Worm (Caenorhabditis elegans) whole organism, L1 larva: ENCODE measurements around the gene F47G9.6.

Experiments used
- C34B4.2 ChIP-seq: sonication (generic microtip); optimal IDR thresholded peaks from 2 replicates; lab custom pipeline; 2017; ENCODE audit warnings: mild to moderate bottlenecking, missing genetic modification characterization, missing compliant biosample characterization
- Y116A8C.19 ChIP-seq: sonication (generic microtip); optimal IDR thresholded peaks from 2 replicates; lab custom pipeline; 2016; ENCODE audit warnings: missing compliant biosample characterization, missing genetic modification characterization, borderline replicate concordance
- aly-2 ChIP-seq: fragments of 150-350 bp; optimal IDR thresholded peaks from 2 replicates; lab custom pipeline; 2014; ENCODE audit warnings: missing biosample characterization, missing genetic modification characterization
- ama-1 ChIP-seq: fragments of 150-350 bp; optimal IDR thresholded peaks from 2 replicates; lab custom pipeline; 2014
- blmp-1 ChIP-seq: fragments of 150-350 bp; optimal IDR thresholded peaks from 2 replicates; lab custom pipeline; 2014; ENCODE audit warnings: missing biosample characterization, missing genetic modification characterization
- ceh-90 ChIP-seq: sonication (generic microtip); optimal IDR thresholded peaks from 2 replicates; lab custom pipeline; 2016; ENCODE audit warnings: missing genetic modification characterization, missing compliant biosample characterization
- ces-1 ChIP-seq: fragments of 150-350 bp; optimal IDR thresholded peaks from 2 replicates; lab custom pipeline; 2014; ENCODE audit warnings: missing biosample characterization, missing genetic modification reagents, missing genetic modification characterization
- dsc-1 ChIP-seq: sonication (generic microtip); optimal IDR thresholded peaks from 2 replicates; lab custom pipeline; 2016; ENCODE audit warnings: mild to moderate bottlenecking, missing genetic modification characterization, missing compliant biosample characterization
- efl-3 ChIP-seq: fragments of 200-800 bp; sonication (Bioruptor generic); optimal IDR thresholded peaks from 2 replicates; lab custom pipeline; 2018; ENCODE audit warnings: mild to moderate bottlenecking, missing genetic modification characterization, missing compliant biosample characterization
- egl-27 ChIP-seq, 2 experiments: fragments of 150-350 bp in 1 of 2; sonication (generic microtip); optimal IDR thresholded peaks; 3 replicates each; lab custom pipeline; 2017 to 2018; ENCODE audit warnings: missing biosample characterization in 2 of 2, missing genetic modification characterization in 2 of 2, missing genetic modification reagents in 2 of 2
- ets-5 ChIP-seq: fragments of 200-800 bp; sonication (Bioruptor generic); IDR thresholded peaks from 2 replicates; pipeline ENCODE4 v1.3.6; 2022; ENCODE audit warnings: missing genetic modification characterization, missing compliant biosample characterization
- fkh-10 ChIP-seq: sonication (generic microtip); optimal IDR thresholded peaks from 2 replicates; lab custom pipeline; 2017; ENCODE audit warnings: missing biosample characterization, missing genetic modification reagents, missing genetic modification characterization
- fkh-4 ChIP-seq: sonication (generic microtip); optimal IDR thresholded peaks from 2 replicates; lab custom pipeline; 2016; ENCODE audit warnings: missing compliant biosample characterization, missing genetic modification characterization, borderline replicate concordance
- fos-1 ChIP-seq: fragments of 150-350 bp; optimal IDR thresholded peaks from 2 replicates; lab custom pipeline; 2014; ENCODE audit warnings: missing biosample characterization, missing genetic modification characterization
- grh-1 ChIP-seq: fragments of 200-800 bp; sonication (Bioruptor generic); IDR thresholded peaks from 2 replicates; pipeline ENCODE4 v1.3.6; 2022; ENCODE audit warnings: missing genetic modification reagents, missing genetic modification characterization, missing compliant biosample characterization
- hlh-17 ChIP-seq: fragments of 200-800 bp; sonication (Bioruptor generic); optimal IDR thresholded peaks from 2 replicates; lab custom pipeline; 2018; ENCODE audit warnings: missing genetic modification characterization, mild to moderate bottlenecking, missing compliant biosample characterization, moderate library complexity, borderline replicate concordance
- hlh-4 ChIP-seq: sonication (generic microtip); optimal IDR thresholded peaks from 2 replicates; lab custom pipeline; 2016; ENCODE audit warnings: mild to moderate bottlenecking, missing genetic modification characterization, missing compliant biosample characterization
- jun-1 ChIP-seq: fragments of 150-350 bp; optimal IDR thresholded peaks from 2 replicates; lab custom pipeline; 2014; ENCODE audit warnings: missing biosample characterization, missing genetic modification reagents, missing genetic modification characterization
- lin-14 ChIP-seq: fragments of 200-800 bp; sonication (Bioruptor generic); optimal IDR thresholded peaks from 2 replicates; lab custom pipeline; 2018; ENCODE audit warnings: mild to moderate bottlenecking, missing genetic modification characterization, moderate library complexity, missing compliant biosample characterization
- lin-15B ChIP-seq: fragments of 150-350 bp; sonication (generic microtip); optimal IDR thresholded peaks from 3 replicates; lab custom pipeline; 2014; ENCODE audit warnings: missing biosample characterization, missing genetic modification characterization
- lin-35 ChIP-seq, 2 experiments: fragments of 150-350 bp; optimal IDR thresholded peaks; 2 replicates each; lab custom pipeline; 2014; ENCODE audit warnings: missing biosample characterization in 2 of 2, missing genetic modification characterization in 2 of 2, missing genetic modification reagents in 2 of 2
- lsy-2 ChIP-seq, 2 experiments: fragments of 150-350 bp; optimal IDR thresholded peaks; 2 replicates each; lab custom pipeline; 2014; ENCODE audit warnings: missing biosample characterization in 2 of 2, missing genetic modification characterization in 2 of 2
- mdl-1 ChIP-seq, 2 experiments: fragments of 150-350 bp; optimal IDR thresholded peaks; 2 replicates each; lab custom pipeline; 2014 to 2017; ENCODE audit warnings: missing biosample characterization in 2 of 2, missing genetic modification characterization in 2 of 2, inconsistent platforms in 1 of 2
- mep-1 ChIP-seq: fragments of 150-350 bp; optimal IDR thresholded peaks from 2 replicates; lab custom pipeline; 2014; ENCODE audit warnings: missing biosample characterization, missing genetic modification characterization
- nhr-11 ChIP-seq: fragments of 150-350 bp; optimal IDR thresholded peaks from 2 replicates; lab custom pipeline; 2014; ENCODE audit warnings: missing biosample characterization, missing genetic modification characterization
- nhr-20 ChIP-seq: sonication (generic microtip); optimal IDR thresholded peaks from 2 replicates; lab custom pipeline; 2016; ENCODE audit warnings: mild to moderate bottlenecking, missing genetic modification characterization, missing compliant biosample characterization
- nhr-237 ChIP-seq: fragments of 150-350 bp; optimal IDR thresholded peaks from 2 replicates; lab custom pipeline; 2014; ENCODE audit warnings: missing biosample characterization, missing genetic modification characterization
- nhr-47 ChIP-seq: sonication (generic microtip); optimal IDR thresholded peaks from 2 replicates; lab custom pipeline; 2016; ENCODE audit warnings: mild to moderate bottlenecking, missing genetic modification characterization, moderate library complexity, missing compliant biosample characterization
- nhr-71 ChIP-seq: sonication (generic microtip); optimal IDR thresholded peaks from 2 replicates; lab custom pipeline; 2016; ENCODE audit warnings: mild to moderate bottlenecking, missing genetic modification characterization, moderate library complexity, missing compliant biosample characterization
- nhr-84 ChIP-seq: sonication (generic microtip); optimal IDR thresholded peaks from 2 replicates; lab custom pipeline; 2017; ENCODE audit warnings: missing biosample characterization, missing genetic modification characterization
- nhr-85 ChIP-seq: sonication (generic microtip); peaks from one replicate; lab custom pipeline; 2016; ENCODE audit warnings: missing genetic modification characterization, inconsistent platforms, missing compliant biosample characterization
- rnt-1 ChIP-seq: sonication (generic microtip); optimal IDR thresholded peaks from 2 replicates; lab custom pipeline; 2016; ENCODE audit warnings: mild to moderate bottlenecking, missing genetic modification characterization, moderate library complexity, missing compliant biosample characterization
- skn-1 ChIP-seq: fragments of 150-350 bp; optimal IDR thresholded peaks from 2 replicates; lab custom pipeline; 2014; ENCODE audit warnings: missing biosample characterization, missing genetic modification characterization
- sptf-1 ChIP-seq: fragments of 150-350 bp; optimal IDR thresholded peaks from 2 replicates; lab custom pipeline; 2014; ENCODE audit warnings: missing biosample characterization, missing genetic modification characterization
- tlp-1 ChIP-seq: fragments of 150-350 bp; optimal IDR thresholded peaks from 2 replicates; lab custom pipeline; 2014; ENCODE audit warnings: missing biosample characterization, missing genetic modification characterization
- unc-130 ChIP-seq: fragments of 150-350 bp; optimal IDR thresholded peaks from 2 replicates; lab custom pipeline; 2017; ENCODE audit warnings: missing biosample characterization, missing genetic modification characterization, inconsistent platforms
- unc-62 ChIP-seq: fragments of 150-350 bp; optimal IDR thresholded peaks from 2 replicates; lab custom pipeline; 2014; ENCODE audit warnings: missing biosample characterization, missing genetic modification reagents, missing genetic modification characterization
- unc-98 ChIP-seq: fragments of 200-800 bp; sonication (Bioruptor generic); IDR thresholded peaks from 2 replicates; pipeline ENCODE4 v1.3.6; 2022; ENCODE audit warnings: missing genetic modification characterization, missing compliant biosample characterization
- vab-15 ChIP-seq: sonication (generic microtip); optimal IDR thresholded peaks from 2 replicates; lab custom pipeline; 2017; ENCODE audit warnings: missing genotype, mild to moderate bottlenecking, missing genetic modification characterization, missing compliant biosample characterization
- zag-1 ChIP-seq: fragments of 150-350 bp; optimal IDR thresholded peaks from 2 replicates; lab custom pipeline; 2014; ENCODE audit warnings: missing biosample characterization, missing genetic modification characterization

The F47G9.6 gene

ce11 chrV:11354264-11354663 is 25.1 kb downstream of the F47G9.6 start:
- no peak for TF ChIP-seq fkh-4 (tag; lab: Kevin White, UChicago)
- no peak for TF ChIP-seq blmp-1 (tag; lab: Kevin White, UChicago)
- TF ChIP-seq nhr-47, result no peak
- TF ChIP-seq vab-15 (tag; lab: Kevin White, UChicago), result no peak
- TF ChIP-seq sptf-1, result no peak
- no peak for TF ChIP-seq hlh-17 (GFP tag; lab: Kevin White, UChicago)
- TF ChIP-seq fkh-10 (GFP tag; lab: Kevin White, UChicago), result peak; percentile 12
- no peak for TF ChIP-seq egl-27 (tag; optimal IDR thresholded peaks at IDR 0.05; lab: Kevin White, UChicago)
- TF ChIP-seq mep-1 (tag; lab: Kevin White, UChicago), result no peak
- TF ChIP-seq fos-1 (tag; lab: Kevin White, UChicago), result no peak
- TF ChIP-seq C34B4.2 (tag; lab: Kevin White, UChicago), result no peak
- no peak for TF ChIP-seq lin-15B (tag; lab: Kevin White, UChicago)
- TF ChIP-seq hlh-4 (tag; lab: Kevin White, UChicago), result no peak
- TF ChIP-seq unc-130 (tag; lab: Kevin White, UChicago), result no peak
- no peak for TF ChIP-seq nhr-11 (tag; lab: Kevin White, UChicago)
- peak; percentile 3 for TF ChIP-seq ces-1 (GFP tag; lab: Kevin White, UChicago)
- TF ChIP-seq jun-1 (tag; lab: Kevin White, UChicago), result no peak
- peak; percentile 56 for TF ChIP-seq lin-14 (GFP tag; lab: Kevin White, UChicago)
- no peak for TF ChIP-seq rnt-1 (tag; lab: Kevin White, UChicago)
- TF ChIP-seq nhr-85 (tag; lab: Kevin White, UChicago), result no peak
- TF ChIP-seq zag-1 (tag; lab: Kevin White, UChicago), result no peak
- no peak for TF ChIP-seq nhr-71 (tag; lab: Kevin White, UChicago)
- TF ChIP-seq nhr-237 (tag; lab: Kevin White, UChicago), result no peak
- TF ChIP-seq unc-62, result no peak

ce11 chrV:11363575-11363974 is 34.4 kb downstream of the F47G9.6 start:
- TF ChIP-seq efl-3 (GFP tag; lab: Kevin White, UChicago), result no peak

ce11 chrV:11366129-11366528 is 36.9 kb downstream of the F47G9.6 start, which contains the start of gene dop-5:
Gene dop-5 (minus strand): TSS chrV:11366229.
- TF ChIP-seq grh-1 (GFP tag; lab: Robert Waterston, UW) (no peak), nhr-11 (tag; lab: Kevin White, UChicago) (no peak), lsy-2 (tag; optimal IDR thresholded peaks at IDR 0.05; lab: Kevin White, UChicago) (no peak), mdl-1 (tag; optimal IDR thresholded peaks at IDR 0.05; lab: Kevin White, UChicago) (no peak), lin-35 (GFP tag; optimal IDR thresholded peaks at IDR 0.05; lab: Kevin White, UChicago) (no peak), tlp-1 (tag; lab: Kevin White, UChicago) (no peak), aly-2 (tag; lab: Kevin White, UChicago) (no peak), Y116A8C.19 (tag; lab: Kevin White, UChicago) (no peak), lin-15B (tag; lab: Kevin White, UChicago) (no peak), skn-1 (no peak), ama-1 (lab: Kevin White, UChicago) (no peak), nhr-85 (tag; lab: Kevin White, UChicago) (no peak), nhr-84 (tag; lab: Kevin White, UChicago) (no peak), ceh-90 (tag; lab: Kevin White, UChicago) (no peak), ets-5 (GFP tag; lab: Robert Waterston, UW) (no peak), nhr-20 (tag; lab: Kevin White, UChicago) (no peak), unc-98 (GFP tag; lab: Robert Waterston, UW) (no peak), dsc-1 (tag; lab: Kevin White, UChicago) (no peak)
